Worm (Caenorhabditis elegans) whole organism, midembryonic: ENCODE measurements around the gene R160.4.

Experiments
- T22C8.4 ChIP-seq: fragments of 200-800 bp; sonication (Bioruptor generic); IDR thresholded peaks from 2 replicates; pipeline ENCODE4 v1.3.6; 2022; ENCODE audit warnings: missing genetic modification characterization, missing compliant biosample characterization
- cog-1 ChIP-seq: sonication (generic microtip); optimal IDR thresholded peaks from 2 replicates; lab custom pipeline; 2016; ENCODE audit warnings: missing genetic modification characterization, missing compliant biosample characterization
- flt-1 ChIP-seq: fragments of 200-800 bp; sonication (Bioruptor generic); IDR thresholded peaks from 2 replicates; pipeline ENCODE4 v1.3.6; 2022; ENCODE audit warnings: missing genetic modification characterization, missing compliant biosample characterization
- klf-2 ChIP-seq: fragments of 200-800 bp; sonication (Bioruptor generic); conservative IDR thresholded peaks from 2 replicates; pipeline ENCODE4 v1.3.6; 2022; ENCODE audit warnings: missing genetic modification reagents, missing genetic modification characterization, missing compliant biosample characterization
- med-1 ChIP-seq: sonication (generic microtip); optimal IDR thresholded peaks from 2 replicates; lab custom pipeline; 2017; ENCODE audit warnings: missing genetic modification characterization, mild to moderate bottlenecking, missing compliant biosample characterization, antibody characterized with exemption, missing genetic modification reagents; ENCODE audit not compliant: insufficient read depth
- ref-1 ChIP-seq: fragments of 200-800 bp; sonication (Bioruptor generic); conservative IDR thresholded peaks from 2 replicates; pipeline ENCODE4 v1.3.6; 2022; ENCODE audit warnings: missing genetic modification reagents, missing genetic modification characterization, missing compliant biosample characterization
- tab-1 ChIP-seq: fragments of 200-800 bp; sonication (Bioruptor generic); IDR thresholded peaks from 2 replicates; pipeline ENCODE4 v1.3.6; 2022; ENCODE audit warnings: missing genetic modification characterization, missing compliant biosample characterization
- ztf-23 ChIP-seq: fragments of 200-800 bp; sonication (Bioruptor generic); IDR thresholded peaks from 2 replicates; pipeline ENCODE4 v1.3.6; 2022; ENCODE audit warnings: missing genetic modification reagents, missing genetic modification characterization, missing compliant biosample characterization
- ztf-29 ChIP-seq: fragments of 200-800 bp; sonication (Bioruptor generic); IDR thresholded peaks from 2 replicates; pipeline ENCODE4 v1.3.6; 2022; ENCODE audit warnings: missing genetic modification reagents, missing genetic modification characterization, missing compliant biosample characterization

Gene R160.4

DNA sequence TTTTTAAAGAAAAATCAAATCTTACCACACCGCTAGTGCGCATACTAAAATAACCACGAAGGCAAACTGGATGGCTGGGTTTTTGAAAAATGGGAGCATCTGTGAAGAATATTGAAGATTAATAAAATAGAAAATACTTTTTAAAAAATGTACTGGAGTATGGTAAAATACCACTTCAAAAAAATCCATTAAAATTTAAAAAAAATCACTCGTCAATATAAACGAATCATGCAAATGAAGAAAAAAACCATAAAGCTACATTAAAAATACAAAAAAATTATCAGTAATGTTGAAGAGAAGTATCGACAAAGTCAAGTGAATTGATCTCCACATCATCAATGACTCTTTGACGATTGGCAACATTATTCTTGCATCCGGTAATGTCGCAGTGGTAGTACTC, 2.1 kb upstream of the R160.4 start, which contains the start of gene R160.5:
TSS of gene R160.5 (minus strand) at position 101 of the 400 bp plus-strand sequence.
- no peak for TF ChIP-seq klf-2 (GFP tag; lab: Robert Waterston, UW)
- no peak for TF ChIP-seq T22C8.4
- no peak for TF ChIP-seq ref-1 (GFP tag; lab: Robert Waterston, UW)
- TF ChIP-seq cog-1 = no peak
- TF ChIP-seq tab-1 = no peak
- no peak for TF ChIP-seq ztf-29 (GFP tag; lab: Robert Waterston, UW)
- TF ChIP-seq flt-1 (GFP tag; lab: Robert Waterston, UW) = no peak
- no peak for TF ChIP-seq ztf-23 (GFP tag; lab: Robert Waterston, UW)
- TF ChIP-seq med-1 (GFP tag; lab: Kevin White, UChicago) = no peak

- TF ChIP-seq ztf-29 (GFP tag; lab: Robert Waterston, UW) = no peak
- no peak for TF ChIP-seq klf-2 (GFP tag; lab: Robert Waterston, UW)
- no peak for TF ChIP-seq T22C8.4
- TF ChIP-seq ztf-23 (GFP tag; lab: Robert Waterston, UW) = no peak
These were observed 1.3 kb downstream of the R160.4 start, which contains the start of gene R160.10 for ce11 chrX:4367414-4367813. R160.10 (minus strand) TSS chrX:4367514.

- no peak for TF ChIP-seq tab-1
- no peak for TF ChIP-seq ref-1 (GFP tag; lab: Robert Waterston, UW)
- no peak for TF ChIP-seq ztf-29 (GFP tag; lab: Robert Waterston, UW)
- TF ChIP-seq cog-1 = no peak
- no peak for TF ChIP-seq klf-2 (GFP tag; lab: Robert Waterston, UW)
- no peak for TF ChIP-seq flt-1 (GFP tag; lab: Robert Waterston, UW)
These were observed 2.5 kb downstream of the R160.4 start, which contains the start of gene R160.3 for ce11 chrX:4366231-4366630. R160.3 (minus strand) TSS chrX:4366331.

ce11 chrX:4364877-4365276, 3.8 kb downstream of the R160.4 start, which contains the start of gene F14H12.8:
F14H12.8 (minus strand) TSS chrX:4364977.
- no peak for TF ChIP-seq klf-2 (GFP tag; lab: Robert Waterston, UW)
- TF ChIP-seq flt-1 (GFP tag; lab: Robert Waterston, UW) = no peak
- no peak for TF ChIP-seq T22C8.4
- no peak for TF ChIP-seq med-1 (GFP tag; lab: Kevin White, UChicago)
- TF ChIP-seq ref-1 (GFP tag; lab: Robert Waterston, UW) = no peak
- TF ChIP-seq ztf-23 (GFP tag; lab: Robert Waterston, UW) = no peak
- no peak for TF ChIP-seq cog-1
- TF ChIP-seq ztf-29 (GFP tag; lab: Robert Waterston, UW) = no peak

ce11 chrX:4363200-4363599, 5.5 kb downstream of the R160.4 start, which contains the start of gene F14H12.17:
F14H12.17 (minus strand) TSS chrX:4363300.
- TF ChIP-seq ztf-23 (GFP tag; lab: Robert Waterston, UW) (no peak), T22C8.4 (no peak), ztf-29 (GFP tag; lab: Robert Waterston, UW) (no peak), tab-1 (no peak), flt-1 (GFP tag; lab: Robert Waterston, UW) (no peak), med-1 (GFP tag; lab: Kevin White, UChicago) (no peak), ref-1 (GFP tag; lab: Robert Waterston, UW) (no peak), klf-2 (GFP tag; lab: Robert Waterston, UW) (no peak), cog-1 (no peak)

- TF ChIP-seq cog-1 (no peak), ref-1 (GFP tag; lab: Robert Waterston, UW) (no peak), med-1 (GFP tag; lab: Kevin White, UChicago) (no peak), tab-1 (no peak), ztf-23 (GFP tag; lab: Robert Waterston, UW) (no peak), klf-2 (GFP tag; lab: Robert Waterston, UW) (no peak), flt-1 (GFP tag; lab: Robert Waterston, UW) (no peak), ztf-29 (GFP tag; lab: Robert Waterston, UW) (no peak), T22C8.4 (no peak)
These were observed 6.2 kb downstream of the R160.4 start, which contains the start of gene F14H12.7 for ce11 chrX:4362522-4362921. F14H12.7 (minus strand) TSS chrX:4362622.

DNA sequence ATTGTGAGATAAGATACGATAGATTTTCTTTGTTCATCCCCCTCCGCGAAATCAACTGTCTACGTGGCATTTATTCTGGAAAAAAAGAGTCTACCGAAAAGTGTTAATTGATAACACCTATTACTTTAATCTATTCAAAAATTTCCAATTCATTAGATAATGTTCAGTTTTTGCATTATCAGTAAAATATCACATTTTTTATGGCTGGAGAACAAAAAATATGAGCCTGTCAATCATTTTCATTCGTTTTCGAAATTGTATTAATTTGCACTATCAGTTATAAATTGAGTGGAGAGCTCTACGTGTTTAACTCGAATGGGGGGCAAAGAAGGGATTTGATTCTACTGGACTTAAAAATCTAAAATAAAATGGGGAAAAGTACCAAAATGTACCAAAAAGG, 9.7 kb downstream of the R160.4 start:
- TF ChIP-seq klf-2 (GFP tag; lab: Robert Waterston, UW) = no peak

DNA sequence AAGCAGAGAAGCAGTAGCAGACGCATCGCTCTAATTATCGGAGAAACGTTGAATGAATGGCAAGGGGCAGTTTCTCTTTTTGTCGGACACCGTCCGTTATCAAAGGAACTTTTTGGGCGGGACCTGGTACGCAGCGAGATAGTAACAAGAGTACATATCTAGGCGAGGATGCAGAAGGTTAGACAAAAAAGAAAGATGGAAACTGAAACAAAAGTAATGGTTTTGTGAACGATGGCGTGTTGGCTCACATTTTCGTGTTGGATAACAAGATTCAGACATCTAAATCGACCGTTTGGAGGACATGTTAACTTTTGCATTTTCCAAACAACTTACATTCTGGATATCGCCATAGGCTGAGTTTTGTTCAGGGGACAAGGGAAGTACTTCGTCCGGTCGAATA, 11.2 kb downstream of the R160.4 start, which contains the start of gene F14H12.6:
TSS of gene F14H12.6 (minus strand) at position 101 of the 400 bp plus-strand sequence.
- TF ChIP-seq ztf-23 (GFP tag; lab: Robert Waterston, UW) (no peak), tab-1 (no peak), cog-1 (no peak), T22C8.4 (no peak), ztf-29 (GFP tag; lab: Robert Waterston, UW) (no peak), ref-1 (GFP tag; lab: Robert Waterston, UW) (no peak), flt-1 (GFP tag; lab: Robert Waterston, UW) (no peak), med-1 (GFP tag; lab: Kevin White, UChicago) (no peak), klf-2 (GFP tag; lab: Robert Waterston, UW) (no peak)

ce11 chrX:4353318-4353717, 15.4 kb downstream of the R160.4 start, which contains the start of gene col-165:
col-165 (plus strand) TSS chrX:4353618.
- TF ChIP-seq ref-1 (GFP tag; lab: Robert Waterston, UW) = no peak
- no peak for TF ChIP-seq klf-2 (GFP tag; lab: Robert Waterston, UW)

- TF ChIP-seq med-1 (GFP tag; lab: Kevin White, UChicago) (no peak), ztf-29 (GFP tag; lab: Robert Waterston, UW) (no peak), ref-1 (GFP tag; lab: Robert Waterston, UW) (no peak), flt-1 (GFP tag; lab: Robert Waterston, UW) (no peak), klf-2 (GFP tag; lab: Robert Waterston, UW) (no peak), tab-1 (no peak), T22C8.4 (no peak), cog-1 (no peak), ztf-23 (GFP tag; lab: Robert Waterston, UW) (no peak)
These were observed 18.5 kb downstream of the R160.4 start, which contains the start of gene F14H12.2 for ce11 chrX:4350198-4350597. F14H12.2 (plus strand) TSS chrX:4350498.
